Worm (Caenorhabditis elegans) whole organism, L3 larva: ENCODE data around the gene F18E3.10.

ENCODE experiments used
- R02D3.7 ChIP-seq: fragments of 150-350 bp; optimal IDR thresholded peaks from 2 replicates; lab custom pipeline; 2014; ENCODE audit warnings: missing biosample characterization, missing genetic modification characterization
- ama-1 ChIP-seq: fragments of 150-350 bp; optimal IDR thresholded peaks from 2 replicates; lab custom pipeline; 2018
- ceh-82 ChIP-seq: fragments of 150-350 bp; optimal IDR thresholded peaks from 2 replicates; lab custom pipeline; 2014; ENCODE audit warnings: missing biosample characterization, missing genetic modification characterization
- ceh-9 ChIP-seq: sonication (generic microtip); optimal IDR thresholded peaks from 2 replicates; lab custom pipeline; 2018; ENCODE audit warnings: missing biosample characterization, missing genetic modification characterization
- fkh-2 ChIP-seq: fragments of 150-350 bp; optimal IDR thresholded peaks from 2 replicates; lab custom pipeline; 2014; ENCODE audit warnings: missing biosample characterization, missing genetic modification reagents, missing genetic modification characterization
- lin-15B ChIP-seq: fragments of 150-350 bp; optimal IDR thresholded peaks from 2 replicates; lab custom pipeline; 2014; ENCODE audit warnings: missing biosample characterization, missing genetic modification characterization
- nfya-1 ChIP-seq: sonication (generic microtip); optimal IDR thresholded peaks from 2 replicates; lab custom pipeline; 2017; ENCODE audit warnings: missing genetic modification characterization, mild to moderate bottlenecking, missing compliant biosample characterization, antibody characterized with exemption, moderate library complexity; ENCODE audit not compliant: insufficient read depth
- nhr-12 ChIP-seq: fragments of 150-350 bp; optimal IDR thresholded peaks from 2 replicates; lab custom pipeline; 2014; ENCODE audit warnings: missing biosample characterization, missing genetic modification characterization
- nhr-237 ChIP-seq: fragments of 150-350 bp; optimal IDR thresholded peaks from 2 replicates; lab custom pipeline; 2014; ENCODE audit warnings: missing biosample characterization, missing genetic modification characterization
- nhr-77 ChIP-seq: fragments of 150-350 bp; optimal IDR thresholded peaks from 2 replicates; lab custom pipeline; 2014; ENCODE audit warnings: missing biosample characterization, missing genetic modification characterization
- pqm-1 ChIP-seq: fragments of 150-350 bp; optimal IDR thresholded peaks from 2 replicates; lab custom pipeline; 2017; ENCODE audit warnings: missing biosample characterization, missing genetic modification characterization, inconsistent platforms
- skn-1 ChIP-seq: fragments of 150-350 bp; optimal IDR thresholded peaks from 2 replicates; lab custom pipeline; 2014; ENCODE audit warnings: missing biosample characterization, missing genetic modification characterization
- snpc-4 ChIP-seq: fragments of 150-350 bp; optimal IDR thresholded peaks from 2 replicates; lab custom pipeline; 2014; ENCODE audit warnings: missing biosample characterization, missing genetic modification characterization

ce11 chrV:7411695-7412094, 12.5 kb downstream of the F18E3.10 start, which contains the start of gene str-41:
- TF ChIP-seq ama-1 (no peak), snpc-4 (tag; lab: Kevin White, UChicago) (no peak), fkh-2 (tag; lab: Kevin White, UChicago) (no peak), skn-1 (tag; lab: Kevin White, UChicago) (no peak), pqm-1 (tag; lab: Kevin White, UChicago) (no peak), ceh-9 (no peak), lin-15B (tag; lab: Kevin White, UChicago) (no peak), nhr-77 (tag; lab: Kevin White, UChicago) (no peak), nfya-1 (tag; lab: Kevin White, UChicago) (no peak), ceh-82 (tag; lab: Kevin White, UChicago) (no peak), R02D3.7 (tag; lab: Kevin White, UChicago) (no peak), nhr-12 (tag; lab: Kevin White, UChicago) (no peak), nhr-237 (tag; lab: Kevin White, UChicago) (no peak)
